Worm (Caenorhabditis elegans): ENCODE measurements around the gene F48G7.8.

F48G7.8 gene

ce11 chrV:581616-582015 lies 45.9 kb downstream of the F48G7.8 start, which contains the start of gene nstp-7:
nstp-7 (plus strand) TSS chrV:581916.
- TF ChIP-seq nfya-2 (GFP tag; IDR thresholded peaks at IDR 0.05), result no peak
- TF ChIP-seq Y79H2A.3 (GFP tag; conservative IDR thresholded peaks at IDR 0.05), result no peak
- no peak for TF ChIP-seq unc-62 (GFP tag; optimal IDR thresholded peaks at IDR 0.05)
- TF ChIP-seq ztf-28 (GFP tag; IDR thresholded peaks at IDR 0.05), result no peak
- no peak for TF ChIP-seq egl-44 (GFP tag; IDR thresholded peaks at IDR 0.05)
- TF ChIP-seq F23B12.7 (tag; optimal IDR thresholded peaks at IDR 0.05; ENCODE audit: insufficient read depth), result no peak
- no peak for TF ChIP-seq hmg-20 (GFP tag; IDR thresholded peaks at IDR 0.05)
- TF ChIP-seq ztf-25 (GFP tag; IDR thresholded peaks at IDR 0.05), result no peak
- TF ChIP-seq B0261.1 (tag; optimal IDR thresholded peaks at IDR 0.05), result no peak
- TF ChIP-seq tlf-1 (GFP tag; optimal IDR thresholded peaks at IDR 0.05), result no peak
- TF ChIP-seq gei-17 (GFP tag; optimal IDR thresholded peaks at IDR 0.05), result no peak
- TF ChIP-seq F49E8.2 (tag; optimal IDR thresholded peaks at IDR 0.05; ENCODE audit: insufficient read depth), result no peak
- no peak for TF ChIP-seq F52B5.7 (tag; optimal IDR thresholded peaks at IDR 0.05)
- TF ChIP-seq snpc-3.4 (tag; optimal IDR thresholded peaks at IDR 0.05), result no peak
- no peak for TF ChIP-seq hlh-26 (GFP tag; conservative IDR thresholded peaks at IDR 0.05)

- TF ChIP-seq hsf-1 (GFP tag; IDR thresholded peaks at IDR 0.05) (no peak), ztf-28 (GFP tag; IDR thresholded peaks at IDR 0.05) (no peak), gei-17 (GFP tag; optimal IDR thresholded peaks at IDR 0.05) (no peak), rpc-1 (optimal IDR thresholded peaks at IDR 0.05) (no peak), rpc-1 (tag; optimal IDR thresholded peaks at IDR 0.05) (no peak), F10E7.11 (tag; optimal IDR thresholded peaks at IDR 0.05) (no peak), ZK185.1 (tag; optimal IDR thresholded peaks at IDR 0.05; ENCODE audit: poor library complexity, severe bottlenecking) (no peak), attf-5 (GFP tag; optimal IDR thresholded peaks at IDR 0.05) (no peak), ekl-4 (GFP tag; IDR thresholded peaks at IDR 0.05) (no peak), tlf-1 (GFP tag; optimal IDR thresholded peaks at IDR 0.05) (no peak), ceh-58 (GFP tag; IDR thresholded peaks at IDR 0.05) (no peak), ztf-6 (GFP tag; IDR thresholded peaks at IDR 0.05) (no peak), him-1 (tag; optimal IDR thresholded peaks at IDR 0.05) (no peak), let-526 (GFP tag; IDR thresholded peaks at IDR 0.05) (no peak), F52B5.7 (tag; optimal IDR thresholded peaks at IDR 0.05) (no peak), dpff-1 (tag; optimal IDR thresholded peaks at IDR 0.05) (no peak)
Observed at ce11 chrV:578977-579376, 48.5 kb downstream of the F48G7.8 start, which contains the start of gene K06H6.4. K06H6.4 (plus strand) TSS chrV:579277.
